Worm (Caenorhabditis elegans): ENCODE data around the gene F11A5.5.

ce11 chrV:16158391-16158790, 39.7 kb upstream of the F11A5.5 start, which contains the start of gene str-99:
- TF ChIP-seq snpc-4 (tag; optimal IDR thresholded peaks at IDR 0.05): no peak
- TF ChIP-seq elt-3 (tag; optimal IDR thresholded peaks at IDR 0.05): no peak
- TF ChIP-seq nhr-28 (tag; optimal IDR thresholded peaks at IDR 0.05): no peak
- no peak for TF ChIP-seq elt-1 (tag; optimal IDR thresholded peaks at IDR 0.05; ENCODE audit: borderline replicate concordance, insufficient read depth)
- TF ChIP-seq nhr-12 (tag; optimal IDR thresholded peaks at IDR 0.05): no peak
- no peak for TF ChIP-seq ztf-11 (tag; optimal IDR thresholded peaks at IDR 0.05)
- no peak for TF ChIP-seq lsy-2 (tag; optimal IDR thresholded peaks at IDR 0.05)
- no peak for TF ChIP-seq ceh-39 (tag; optimal IDR thresholded peaks at IDR 0.05)
- TF ChIP-seq pha-4 (tag; optimal IDR thresholded peaks at IDR 0.05): no peak
- no peak for TF ChIP-seq unc-62 (GFP tag; optimal IDR thresholded peaks at IDR 0.05)
- TF ChIP-seq unc-39 (tag; optimal IDR thresholded peaks at IDR 0.05): no peak
- TF ChIP-seq ceh-43 (GFP tag; optimal IDR thresholded peaks at IDR 0.05): no peak
- TF ChIP-seq ces-1 (GFP tag; optimal IDR thresholded peaks at IDR 0.05): no peak
